Worm (Caenorhabditis elegans) whole organism, mixed stage, embryonic: ENCODE data around the gene Y54H5A.2.

ENCODE experiments used
- bed-3 ChIP-seq: fragments of 200-800 bp; sonication (Bioruptor generic); optimal IDR thresholded peaks from 3 replicates; lab custom pipeline; 2018; ENCODE audit warnings: mild to moderate bottlenecking, missing genetic modification characterization, moderate library complexity, missing compliant biosample characterization
- blmp-1 ChIP-seq: fragments of 150-350 bp; optimal IDR thresholded peaks from 2 replicates; lab custom pipeline; 2014; ENCODE audit warnings: missing biosample characterization, missing genetic modification characterization
- hlh-1 ChIP-seq: fragments of 150-350 bp; optimal IDR thresholded peaks from 2 replicates; lab custom pipeline; 2014; ENCODE audit warnings: missing biosample characterization, missing genetic modification reagents, missing genetic modification characterization
- mls-2 ChIP-seq: sonication (generic microtip); optimal IDR thresholded peaks from 2 replicates; lab custom pipeline; 2016; ENCODE audit warnings: mild to moderate bottlenecking, missing genetic modification characterization, moderate library complexity, missing compliant biosample characterization
- nhr-237 ChIP-seq: fragments of 150-350 bp; optimal IDR thresholded peaks from 2 replicates; lab custom pipeline; 2014; ENCODE audit warnings: missing biosample characterization, missing genetic modification characterization
- nhr-76 ChIP-seq: sonication (generic microtip); optimal IDR thresholded peaks from 2 replicates; lab custom pipeline; 2017; ENCODE audit warnings: missing biosample characterization, missing genetic modification characterization
- pha-4 ChIP-seq: fragments of 150-350 bp; optimal IDR thresholded peaks from 2 replicates; lab custom pipeline; 2018; ENCODE audit warnings: missing biosample characterization, missing genetic modification reagents, missing genetic modification characterization
- snpc-4 ChIP-seq: fragments of 150-350 bp; optimal IDR thresholded peaks from 2 replicates; lab custom pipeline; 2014; ENCODE audit warnings: missing biosample characterization, missing genetic modification characterization
- unc-39 ChIP-seq: fragments of 150-350 bp; optimal IDR thresholded peaks from 2 replicates; lab custom pipeline; 2014; ENCODE audit warnings: missing biosample characterization, missing genetic modification characterization
- unc-62 ChIP-seq: fragments of 150-350 bp; optimal IDR thresholded peaks from 2 replicates; lab custom pipeline; 2014; ENCODE audit warnings: missing biosample characterization, missing genetic modification reagents, missing genetic modification characterization
- ztf-11 ChIP-seq: fragments of 150-350 bp; optimal IDR thresholded peaks from 2 replicates; lab custom pipeline; 2014; ENCODE audit warnings: missing biosample characterization, missing genetic modification characterization

ce11 chrIII:5162820-5163631, 13.6 kb upstream of the Y54H5A.2 start, which contains the start of gene gars-1:
- no peak for TF ChIP-seq unc-39 (tag; lab: Kevin White, UChicago)
- TF ChIP-seq nhr-76, result no peak
- no peak for TF ChIP-seq snpc-4 (tag; lab: Kevin White, UChicago)
- no peak for TF ChIP-seq nhr-237 (tag; lab: Kevin White, UChicago)
- TF ChIP-seq pha-4 (tag; lab: Kevin White, UChicago), result no peak
- no peak for TF ChIP-seq unc-62
- no peak for TF ChIP-seq mls-2 (tag; lab: Kevin White, UChicago)
- no peak for TF ChIP-seq blmp-1 (tag; lab: Kevin White, UChicago)
- no peak for TF ChIP-seq bed-3 (GFP tag; lab: Kevin White, UChicago)
- TF ChIP-seq hlh-1 (tag; lab: Kevin White, UChicago), result no peak
- TF ChIP-seq ztf-11 (tag; lab: Kevin White, UChicago), result no peak
